Worm (Caenorhabditis elegans) whole organism, L2 larva: ENCODE data around the gene T24H10.1.

Experiments
- R02D3.7 ChIP-seq: fragments of 150-350 bp; optimal IDR thresholded peaks from 2 replicates; lab custom pipeline; 2014; ENCODE audit warnings: missing biosample characterization, missing genetic modification characterization
- ama-1 ChIP-seq: fragments of 150-350 bp; optimal IDR thresholded peaks from 2 replicates; lab custom pipeline; 2018; ENCODE audit warnings: inconsistent platforms
- blmp-1 ChIP-seq: sonication (generic microtip); optimal IDR thresholded peaks from 2 replicates; lab custom pipeline; 2017; ENCODE audit warnings: missing genetic modification characterization, mild to moderate bottlenecking, missing compliant biosample characterization, antibody characterized with exemption, moderate library complexity; ENCODE audit not compliant: insufficient read depth
- ceh-82 ChIP-seq: fragments of 150-350 bp; optimal IDR thresholded peaks from 2 replicates; lab custom pipeline; 2014; ENCODE audit warnings: missing biosample characterization, missing genetic modification characterization
- elt-3 ChIP-seq: sonication (generic microtip); optimal IDR thresholded peaks from 2 replicates; lab custom pipeline; 2017; ENCODE audit warnings: missing biosample characterization, missing genetic modification characterization
- fos-1 ChIP-seq: fragments of 150-350 bp; optimal IDR thresholded peaks from 2 replicates; lab custom pipeline; 2014; ENCODE audit warnings: missing biosample characterization, missing genetic modification characterization
- lin-13 ChIP-seq: fragments of 150-350 bp; optimal IDR thresholded peaks from 2 replicates; lab custom pipeline; 2014; ENCODE audit warnings: missing biosample characterization, missing genetic modification reagents, missing genetic modification characterization
- lin-39 ChIP-seq: fragments of 150-350 bp; optimal IDR thresholded peaks from 2 replicates; lab custom pipeline; 2014; ENCODE audit warnings: missing biosample characterization, missing genetic modification reagents, missing genetic modification characterization
- lsy-2 ChIP-seq, 2 experiments: fragments of 150-350 bp in 1 of 2; sonication (generic microtip) in 1 of 2; optimal IDR thresholded peaks; 2 replicates each; lab custom pipeline; 2014 to 2017; ENCODE audit warnings: missing biosample characterization in 2 of 2, missing genetic modification characterization in 2 of 2
- nhr-77 ChIP-seq: fragments of 150-350 bp; optimal IDR thresholded peaks from 2 replicates; lab custom pipeline; 2014; ENCODE audit warnings: missing biosample characterization, missing genetic modification characterization
- unc-55 ChIP-seq: fragments of 150-350 bp; sonication (generic microtip); optimal IDR thresholded peaks from 3 replicates; lab custom pipeline; 2014; ENCODE audit warnings: missing biosample characterization, missing genetic modification reagents, missing genetic modification characterization
- unc-62 ChIP-seq: fragments of 150-350 bp; optimal IDR thresholded peaks from 2 replicates; lab custom pipeline; 2014; ENCODE audit warnings: missing biosample characterization, missing genetic modification reagents, missing genetic modification characterization
- ztf-4 ChIP-seq: fragments of 150-350 bp; optimal IDR thresholded peaks from 2 replicates; lab custom pipeline; 2014; ENCODE audit warnings: missing biosample characterization, missing genetic modification characterization

DNA sequence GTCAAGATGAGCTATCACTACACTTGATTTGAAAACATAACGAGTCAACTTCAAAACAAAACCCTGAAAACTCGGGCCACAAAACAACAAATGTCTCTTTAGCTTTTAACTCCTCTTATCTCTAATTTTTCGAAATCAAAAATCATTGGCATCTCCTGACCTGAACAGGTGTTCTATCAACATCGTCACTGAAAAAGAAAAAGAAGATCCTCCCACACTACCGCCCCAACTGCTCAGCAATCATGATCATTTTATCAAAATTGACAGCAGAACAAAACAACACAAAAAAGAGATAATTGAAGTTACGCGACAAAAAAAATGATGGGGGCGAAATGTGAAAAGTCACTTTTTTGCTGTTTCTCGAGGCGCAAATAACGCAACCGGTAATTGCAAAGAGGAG lies 20.8 kb upstream of the T24H10.1 start:
- TF ChIP-seq lsy-2 (tag; optimal IDR thresholded peaks at IDR 0.05; lab: Kevin White, UChicago) (no peak), ceh-82 (tag; lab: Kevin White, UChicago) (no peak), R02D3.7 (tag; lab: Kevin White, UChicago) (no peak), nhr-77 (tag; lab: Kevin White, UChicago) (no peak), unc-55 (GFP tag; lab: Kevin White, UChicago) (no peak), fos-1 (no peak), unc-62 (GFP tag; lab: Kevin White, UChicago) (no peak), lin-13 (GFP tag; lab: Kevin White, UChicago) (no peak), lin-39 (tag; lab: Kevin White, UChicago) (no peak), elt-3 (no peak), blmp-1 (no peak), ama-1 (no peak), ztf-4 (tag; lab: Kevin White, UChicago) (no peak)
